Worm (Caenorhabditis elegans) whole organism, L1 larva: ENCODE data around the gene C04B4.4.

Experiments used
- blmp-1 ChIP-seq: fragments of 150-350 bp; optimal IDR thresholded peaks from 2 replicates; lab custom pipeline; 2014; ENCODE audit warnings: missing biosample characterization, missing genetic modification characterization
- lin-13 ChIP-seq: fragments of 150-350 bp; optimal IDR thresholded peaks from 2 replicates; lab custom pipeline; 2014; ENCODE audit warnings: missing biosample characterization, missing genetic modification reagents, missing genetic modification characterization
- snpc-4 ChIP-seq: fragments of 150-350 bp; optimal IDR thresholded peaks from 2 replicates; lab custom pipeline; 2014; ENCODE audit warnings: missing biosample characterization, missing genetic modification characterization

ce11 chrX:12285496-12285895 is 5.1 kb upstream of the C04B4.4 start, which contains the start of gene lips-2:
- TF ChIP-seq snpc-4 (tag; lab: Kevin White, UChicago) (no peak), lin-13 (GFP tag; lab: Kevin White, UChicago) (no peak), blmp-1 (tag; lab: Kevin White, UChicago) (no peak)
